Fruit fly (Drosophila melanogaster): ENCODE measurements around the gene CG34428.
A peak's percentile ranks its signal among the peaks of the same experiment; 100 is the strongest.

Gene CG34428

DNA sequence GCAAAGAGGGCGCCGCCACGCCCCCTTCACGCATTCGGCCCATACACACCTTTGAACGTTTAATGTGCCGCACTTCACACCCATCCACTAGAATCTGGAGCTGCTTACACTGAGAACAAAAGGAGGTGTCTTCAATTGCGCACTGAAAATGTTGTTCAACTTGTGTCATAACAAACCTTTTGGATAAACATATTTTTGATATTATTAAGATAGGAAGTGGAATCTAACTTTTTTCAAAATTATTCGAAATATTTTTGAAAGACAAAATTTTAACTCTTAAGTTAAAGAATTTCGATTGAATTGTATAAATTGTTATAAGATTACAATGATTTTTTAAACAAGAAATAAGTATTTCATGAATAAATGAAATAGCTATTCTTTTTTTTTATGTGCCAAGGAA, 6.7 kb downstream of the CG34428 start (continued):
- TF ChIP-seq PHDP (tag; optimal IDR thresholded peaks at IDR 0.05) (no peak), CG15269 (tag; optimal IDR thresholded peaks at IDR 0.05) (no peak), emc (GFP tag; optimal IDR thresholded peaks at IDR 0.05) (no peak), kni (GFP tag; optimal IDR thresholded peaks at IDR 0.05) (no peak), h (optimal IDR thresholded peaks at IDR 0.05) (no peak), sim (GFP tag; IDR thresholded peaks at IDR 0.05) (no peak), cg (GFP tag; optimal IDR thresholded peaks at IDR 0.05) (no peak), cas (GFP tag; IDR thresholded peaks at IDR 0.05) (no peak), CG6683 (GFP tag; optimal IDR thresholded peaks at IDR 0.05) (no peak), Oli (tag; optimal IDR thresholded peaks at IDR 0.05) (peak; percentile 21), da (GFP tag; optimal IDR thresholded peaks at IDR 0.05) (no peak), CG7556 (GFP tag; optimal IDR thresholded peaks at IDR 0.05) (peak; percentile 50), CG9817 (tag; optimal IDR thresholded peaks at IDR 0.05) (no peak), Ptx1 (GFP tag; IDR thresholded peaks at IDR 0.05) (no peak), pita (GFP tag; optimal IDR thresholded peaks at IDR 0.05) (no peak), Myb (GFP tag; optimal IDR thresholded peaks at IDR 0.05) (no peak), nerfin-2 (GFP tag; IDR thresholded peaks at IDR 0.05; ENCODE audit: partially characterized antibody) (no peak), MTF-1 (GFP tag; optimal IDR thresholded peaks at IDR 0.05; ENCODE audit: borderline replicate concordance) (no peak), nmo (GFP tag; optimal IDR thresholded peaks at IDR 0.05) (peak; percentile 60), CG9437 (GFP tag; optimal IDR thresholded peaks at IDR 0.05) (no peak), Antp (GFP tag; optimal IDR thresholded peaks at IDR 0.05) (no peak), CG10431 (GFP tag; optimal IDR thresholded peaks at IDR 0.05) (no peak), CG13894 (tag; optimal IDR thresholded peaks at IDR 0.05) (no peak), CG6689 (GFP tag; IDR thresholded peaks at IDR 0.05) (no peak), peb (GFP tag; IDR thresholded peaks at IDR 0.05) (no peak), CG11085 (GFP tag; IDR thresholded peaks at IDR 0.05) (no peak), Poxn (GFP tag; IDR thresholded peaks at IDR 0.05) (no peak), CG17829 (tag; optimal IDR thresholded peaks at IDR 0.05) (peak; percentile 50), corto (GFP tag; optimal IDR thresholded peaks at IDR 0.05) (no peak), CG4707 (GFP tag; optimal IDR thresholded peaks at IDR 0.05) (no peak), CG18476 (GFP tag; optimal IDR thresholded peaks at IDR 0.05) (no peak), ems (GFP tag; optimal IDR thresholded peaks at IDR 0.05) (no peak), hbn (GFP tag; IDR thresholded peaks at IDR 0.05; ENCODE audit: partially characterized antibody) (no peak), eve (GFP tag; optimal IDR thresholded peaks at IDR 0.05) (no peak), CG18011 (GFP tag; optimal IDR thresholded peaks at IDR 0.05) (no peak), CG31224 (GFP tag; IDR thresholded peaks at IDR 0.05) (no peak), Bgb (GFP tag; IDR thresholded peaks at IDR 0.05; ENCODE audit: partially characterized antibody) (no peak), hth (optimal IDR thresholded peaks at IDR 0.05) (no peak), knrl (GFP tag; IDR thresholded peaks at IDR 0.05; ENCODE audit: partially characterized antibody) (no peak), Atf-2 (GFP tag; optimal IDR thresholded peaks at IDR 0.05) (no peak), croc (GFP tag; conservative IDR thresholded peaks at IDR 0.05) (no peak), grau (tag; optimal IDR thresholded peaks at IDR 0.05) (peak; percentile 29), shn (GFP tag; optimal IDR thresholded peaks at IDR 0.05) (no peak), CG12659 (GFP tag; optimal IDR thresholded peaks at IDR 0.05) (no peak), CG4424 (GFP tag; optimal IDR thresholded peaks at IDR 0.05) (peak; percentile 34), sc (optimal IDR thresholded peaks at IDR 0.05) (no peak), sc (GFP tag; optimal IDR thresholded peaks at IDR 0.05) (peak; percentile 3), CG17568 (GFP tag; optimal IDR thresholded peaks at IDR 0.05) (no peak), MESR4 (GFP tag; optimal IDR thresholded peaks at IDR 0.05) (no peak), Opbp (GFP tag; IDR thresholded peaks at IDR 0.05; ENCODE audit: partially characterized antibody) (no peak), sisA (GFP tag; IDR thresholded peaks at IDR 0.05) (no peak), trem (tag; optimal IDR thresholded peaks at IDR 0.05) (peak; percentile 22)

Data from whole organism, embryonic.